Worm (Caenorhabditis elegans): ENCODE data around the gene shk-1.

DNA sequence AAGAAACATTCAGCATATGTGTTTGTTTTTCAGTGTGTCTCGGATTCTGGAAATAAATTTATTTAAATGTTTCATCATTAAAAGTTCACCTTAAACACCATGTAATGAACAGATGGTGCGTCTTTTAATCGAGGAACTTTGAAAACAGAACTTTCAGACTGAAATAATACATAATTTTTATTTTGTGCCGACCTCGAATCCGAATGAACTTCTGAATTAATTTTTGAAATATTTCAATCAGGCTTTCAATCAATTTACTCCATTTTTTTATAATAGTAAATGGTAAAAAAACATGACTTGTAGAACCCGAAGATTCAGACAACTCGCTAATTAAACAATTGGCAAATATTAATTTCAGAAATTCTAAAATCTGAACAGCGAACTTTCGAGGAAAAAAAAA is 24.3 kb downstream of the shk-1 start, which contains the start of gene T10B9.14:
- no peak for TF ChIP-seq snpc-4 (tag; optimal IDR thresholded peaks at IDR 0.05)
- TF ChIP-seq unc-39 (tag; optimal IDR thresholded peaks at IDR 0.05), result no peak
- no peak for TF ChIP-seq zip-8 (tag; optimal IDR thresholded peaks at IDR 0.05)
- no peak for TF ChIP-seq lin-13 (tag; optimal IDR thresholded peaks at IDR 0.05)
- no peak for TF ChIP-seq bed-3 (GFP tag; optimal IDR thresholded peaks at IDR 0.05)
